Worm (Caenorhabditis elegans) whole organism, late embryonic: ENCODE results near the gene Y62H9A.3.

ENCODE experiments used
- K02D7.2 ChIP-seq: sonication (generic microtip); optimal IDR thresholded peaks from 2 replicates; lab custom pipeline; 2017; ENCODE audit warnings: mild to moderate bottlenecking, missing genetic modification characterization, missing compliant biosample characterization
- T23F11.4 ChIP-seq: fragments of 200-800 bp; sonication (Bioruptor generic); optimal IDR thresholded peaks from 2 replicates; lab custom pipeline; 2018; ENCODE audit warnings: mild to moderate bottlenecking, missing genetic modification characterization, missing compliant biosample characterization
- Y22D7AL.16 ChIP-seq: sonication (generic microtip); optimal IDR thresholded peaks from 2 replicates; lab custom pipeline; 2016; ENCODE audit warnings: missing genetic modification characterization, missing compliant biosample characterization
- ama-1 ChIP-seq: fragments of 150-350 bp; optimal IDR thresholded peaks from 2 replicates; lab custom pipeline; 2014
- ceh-18 ChIP-seq: sonication (generic microtip); optimal IDR thresholded peaks from 2 replicates; lab custom pipeline; 2016; ENCODE audit warnings: missing genetic modification characterization, missing compliant biosample characterization
- ceh-19 ChIP-seq: fragments of 200-800 bp; sonication (Bioruptor generic); optimal IDR thresholded peaks from 2 replicates; lab custom pipeline; 2018; ENCODE audit warnings: mild to moderate bottlenecking, missing genetic modification characterization, missing compliant biosample characterization
- ceh-2 ChIP-seq: sonication (generic microtip); optimal IDR thresholded peaks from 2 replicates; lab custom pipeline; 2016; ENCODE audit warnings: missing genotype, missing genetic modification characterization, missing compliant biosample characterization
- ceh-22 ChIP-seq: sonication (generic microtip); optimal IDR thresholded peaks from 2 replicates; lab custom pipeline; 2017; ENCODE audit warnings: missing biosample characterization, missing genetic modification characterization
- ceh-24 ChIP-seq: sonication (generic microtip); optimal IDR thresholded peaks from 2 replicates; lab custom pipeline; 2016; ENCODE audit warnings: mild to moderate bottlenecking, missing genetic modification characterization, missing compliant biosample characterization
- ceh-30 ChIP-seq: fragments of 150-350 bp; optimal IDR thresholded peaks from 2 replicates; lab custom pipeline; 2014; ENCODE audit warnings: missing biosample characterization, missing genetic modification characterization
- ceh-34 ChIP-seq: sonication (generic microtip); optimal IDR thresholded peaks from 2 replicates; lab custom pipeline; 2016; ENCODE audit warnings: mild to moderate bottlenecking, missing genetic modification characterization, missing compliant biosample characterization
- ceh-6 ChIP-seq: fragments of 200-800 bp; sonication (Bioruptor generic); optimal IDR thresholded peaks from 2 replicates; lab custom pipeline; 2018; ENCODE audit warnings: mild to moderate bottlenecking, missing genetic modification characterization, missing compliant biosample characterization
- ceh-9 ChIP-seq: sonication (generic microtip); optimal IDR thresholded peaks from 2 replicates; lab custom pipeline; 2016; ENCODE audit warnings: mild to moderate bottlenecking, missing genetic modification characterization, inconsistent platforms, missing compliant biosample characterization
- che-1 ChIP-seq: sonication (generic microtip); optimal IDR thresholded peaks from 2 replicates; lab custom pipeline; 2016; ENCODE audit warnings: mild to moderate bottlenecking, missing genetic modification characterization, missing compliant biosample characterization
- dmd-4 ChIP-seq: sonication (generic microtip); optimal IDR thresholded peaks from 2 replicates; lab custom pipeline; 2016; ENCODE audit warnings: borderline replicate concordance, missing genetic modification characterization, missing compliant biosample characterization
- dve-1 ChIP-seq: sonication (generic microtip); optimal IDR thresholded peaks from 2 replicates; lab custom pipeline; 2017; ENCODE audit warnings: antibody characterized with exemption, mild to moderate bottlenecking, missing genetic modification characterization, missing compliant biosample characterization
- fax-1 ChIP-seq: sonication (generic microtip); optimal IDR thresholded peaks from 2 replicates; lab custom pipeline; 2016; ENCODE audit warnings: missing genotype, missing genetic modification characterization, missing compliant biosample characterization
- fkh-10 ChIP-seq: fragments of 150-350 bp; optimal IDR thresholded peaks from 2 replicates; lab custom pipeline; 2014; ENCODE audit warnings: missing biosample characterization, missing genetic modification reagents, missing genetic modification characterization
- fkh-6 ChIP-seq: sonication (generic microtip); optimal IDR thresholded peaks from 2 replicates; lab custom pipeline; 2016; ENCODE audit warnings: missing genetic modification characterization, missing compliant biosample characterization
- gmeb-2 ChIP-seq: sonication (generic microtip); optimal IDR thresholded peaks from 2 replicates; lab custom pipeline; 2016; ENCODE audit warnings: missing genetic modification characterization, inconsistent platforms, missing compliant biosample characterization
- hlh-30 ChIP-seq: sonication (generic microtip); optimal IDR thresholded peaks from 2 replicates; lab custom pipeline; 2017; ENCODE audit warnings: antibody characterized with exemption, missing genetic modification characterization, missing compliant biosample characterization; ENCODE audit not compliant: insufficient read depth
- hlh-8 ChIP-seq: sonication (generic microtip); optimal IDR thresholded peaks from 2 replicates; lab custom pipeline; 2016; ENCODE audit warnings: missing genotype, missing genetic modification characterization, missing compliant biosample characterization
- madf-2 ChIP-seq: sonication (generic microtip); optimal IDR thresholded peaks from 2 replicates; lab custom pipeline; 2017; ENCODE audit warnings: missing genetic modification characterization, missing compliant biosample characterization
- nfya-1 ChIP-seq: sonication (generic microtip); optimal IDR thresholded peaks from 2 replicates; lab custom pipeline; 2017; ENCODE audit warnings: missing genetic modification characterization, mild to moderate bottlenecking, missing compliant biosample characterization, antibody characterized with exemption, moderate library complexity
- nhr-232 ChIP-seq: sonication (generic microtip); optimal IDR thresholded peaks from 2 replicates; lab custom pipeline; 2016; ENCODE audit warnings: missing genetic modification characterization, missing compliant biosample characterization
- odd-2 ChIP-seq: sonication (generic microtip); optimal IDR thresholded peaks from 2 replicates; lab custom pipeline; 2017; ENCODE audit warnings: antibody characterized with exemption, mild to moderate bottlenecking, missing genetic modification characterization, missing compliant biosample characterization
- pat-9 ChIP-seq: fragments of 200-800 bp; sonication (Bioruptor generic); optimal IDR thresholded peaks from 2 replicates; lab custom pipeline; 2018; ENCODE audit warnings: mild to moderate bottlenecking, missing genetic modification characterization, moderate library complexity, missing compliant biosample characterization
- pax-1 ChIP-seq: fragments of 150-350 bp; optimal IDR thresholded peaks from 2 replicates; lab custom pipeline; 2014; ENCODE audit warnings: missing biosample characterization, missing genetic modification characterization
- pqm-1 ChIP-seq: sonication (generic microtip); optimal IDR thresholded peaks from 2 replicates; lab custom pipeline; 2016; ENCODE audit warnings: missing genetic modification characterization, missing compliant biosample characterization
- ref-2 ChIP-seq: sonication (generic microtip); optimal IDR thresholded peaks from 2 replicates; lab custom pipeline; 2016; ENCODE audit warnings: missing genetic modification characterization, missing compliant biosample characterization
- rnt-1 ChIP-seq: sonication (generic microtip); optimal IDR thresholded peaks from 2 replicates; lab custom pipeline; 2016; ENCODE audit warnings: missing genetic modification characterization, missing compliant biosample characterization
- sdc-2 ChIP-seq: sonication (generic microtip); optimal IDR thresholded peaks from 2 replicates; lab custom pipeline; 2016; ENCODE audit warnings: missing genotype, missing genetic modification characterization, missing compliant biosample characterization
- sox-2 ChIP-seq: fragments of 200-800 bp; sonication (Bioruptor generic); IDR thresholded peaks from 2 replicates; pipeline ENCODE4 v1.3.6; 2022; ENCODE audit warnings: missing genetic modification reagents, missing genetic modification characterization, missing compliant biosample characterization
- tbx-7 ChIP-seq: sonication (generic microtip); optimal IDR thresholded peaks from 2 replicates; lab custom pipeline; 2016; ENCODE audit warnings: missing genotype, missing genetic modification characterization, missing compliant biosample characterization
- unc-42 ChIP-seq: sonication (generic microtip); optimal IDR thresholded peaks from 2 replicates; lab custom pipeline; 2016; ENCODE audit warnings: missing genotype, missing genetic modification characterization, missing compliant biosample characterization
- unc-86 ChIP-seq: sonication (generic microtip); optimal IDR thresholded peaks from 2 replicates; lab custom pipeline; 2016; ENCODE audit warnings: missing genetic modification characterization, missing compliant biosample characterization
- zip-5 ChIP-seq: sonication (generic microtip); optimal IDR thresholded peaks from 2 replicates; lab custom pipeline; 2016; ENCODE audit warnings: missing genetic modification characterization, missing compliant biosample characterization
- ztf-16 ChIP-seq: sonication (generic microtip); optimal IDR thresholded peaks from 2 replicates; lab custom pipeline; 2017; ENCODE audit warnings: missing genetic modification characterization, missing compliant biosample characterization

Gene Y62H9A.3

ce11 chrX:11879871-11880270, at the start of gene Y62H9A.3, which contains the start of gene Y62H9A.4:
Gene Y62H9A.3 (minus strand): TSS chrX:11879971.
Gene Y62H9A.4 (plus strand): TSS chrX:11880126.
- no peak for TF ChIP-seq ceh-9 (tag; lab: Kevin White, UChicago)
- TF ChIP-seq, all 69 proteins: peak for 0

ce11 chrX:11927585-11927984, 47.8 kb upstream of the Y62H9A.3 start, which contains the start of gene F55G7.4:
Gene F55G7.4 (plus strand): TSS chrX:11927885.
- no peak for TF ChIP-seq fkh-10
- TF ChIP-seq Y22D7AL.16 (tag; lab: Kevin White, UChicago): no peak
- TF ChIP-seq sox-2 (GFP tag; lab: Robert Waterston, UW): no peak
- TF ChIP-seq fax-1: no peak
- TF ChIP-seq pqm-1: no peak
- TF ChIP-seq che-1 (tag; lab: Kevin White, UChicago): no peak
- no peak for TF ChIP-seq ceh-30 (tag; lab: Kevin White, UChicago)
- no peak for TF ChIP-seq nhr-232 (tag; lab: Kevin White, UChicago)
- no peak for TF ChIP-seq odd-2 (tag; lab: Kevin White, UChicago)
- no peak for TF ChIP-seq ceh-34 (tag; lab: Kevin White, UChicago)
- TF ChIP-seq madf-2: no peak
- TF ChIP-seq ztf-16: no peak
- no peak for TF ChIP-seq gmeb-2 (tag; lab: Kevin White, UChicago)
- TF ChIP-seq fkh-6 (tag; lab: Kevin White, UChicago): no peak
- no peak for TF ChIP-seq pax-1
- no peak for TF ChIP-seq ceh-18 (tag; lab: Kevin White, UChicago)
- no peak for TF ChIP-seq sdc-2 (tag; lab: Kevin White, UChicago)

ce11 chrX:11925243-11925642, 45.5 kb upstream of the Y62H9A.3 start:
- TF ChIP-seq pqm-1: no peak
- TF ChIP-seq sdc-2 (tag; lab: Kevin White, UChicago): no peak
- no peak for TF ChIP-seq unc-86 (tag; lab: Kevin White, UChicago)
- no peak for TF ChIP-seq ceh-18 (tag; lab: Kevin White, UChicago)
- no peak for TF ChIP-seq ceh-19 (GFP tag; lab: Kevin White, UChicago)
- TF ChIP-seq hlh-8 (tag; lab: Kevin White, UChicago): no peak
- no peak for TF ChIP-seq ceh-24 (tag; lab: Kevin White, UChicago)
- no peak for TF ChIP-seq dve-1 (tag; lab: Kevin White, UChicago)
- no peak for TF ChIP-seq hlh-30 (tag; lab: Kevin White, UChicago)
- no peak for TF ChIP-seq tbx-7 (tag; lab: Kevin White, UChicago)
- TF ChIP-seq ama-1 (lab: Kevin White, UChicago): no peak
- TF ChIP-seq ceh-22: no peak
- no peak for TF ChIP-seq K02D7.2
- no peak for TF ChIP-seq pat-9 (tag; lab: Kevin White, UChicago)
- TF ChIP-seq ceh-6 (GFP tag; lab: Kevin White, UChicago): no peak
- TF ChIP-seq ceh-2 (tag; lab: Kevin White, UChicago): no peak
- no peak for TF ChIP-seq ref-2 (tag; lab: Kevin White, UChicago)
- TF ChIP-seq sox-2 (GFP tag; lab: Robert Waterston, UW): no peak
- no peak for TF ChIP-seq nfya-1 (tag; lab: Kevin White, UChicago)
- TF ChIP-seq, all 69 proteins: peak for 0

ce11 chrX:11924158-11924557, 44.4 kb upstream of the Y62H9A.3 start, which contains the start of gene F55G7.1:
Gene F55G7.1 (plus strand): TSS chrX:11924433.
- TF ChIP-seq ref-2 (tag; lab: Kevin White, UChicago) (peak; percentile 9), sdc-2 (tag; lab: Kevin White, UChicago) (peak; percentile 97), dmd-4 (tag; lab: Kevin White, UChicago) (no peak)

- no peak for TF ChIP-seq ceh-30 (tag; lab: Kevin White, UChicago)
- no peak for TF ChIP-seq zip-5 (tag; lab: Kevin White, UChicago)
- no peak for TF ChIP-seq K02D7.2
- TF ChIP-seq unc-42: no peak
- no peak for TF ChIP-seq odd-2 (tag; lab: Kevin White, UChicago)
- TF ChIP-seq nfya-1 (tag; lab: Kevin White, UChicago): no peak
- no peak for TF ChIP-seq fax-1
- no peak for TF ChIP-seq pat-9 (tag; lab: Kevin White, UChicago)
- TF ChIP-seq ama-1 (lab: Kevin White, UChicago): no peak
- no peak for TF ChIP-seq rnt-1 (tag; lab: Kevin White, UChicago)
- TF ChIP-seq T23F11.4 (GFP tag; lab: Kevin White, UChicago): no peak
- no peak for TF ChIP-seq unc-86 (tag; lab: Kevin White, UChicago)
- no peak for TF ChIP-seq nhr-232 (tag; lab: Kevin White, UChicago)
- no peak for TF ChIP-seq hlh-8 (tag; lab: Kevin White, UChicago)
Measured at ce11 chrX:11920723-11921283, 41.0 kb upstream of the Y62H9A.3 start, which contains the start of gene Y62H9A.14. Gene Y62H9A.14 (plus strand): TSS chrX:11921233.
